Fruit fly (Drosophila melanogaster): ENCODE data around the gene chinmo.

chinmo gene

DNA sequence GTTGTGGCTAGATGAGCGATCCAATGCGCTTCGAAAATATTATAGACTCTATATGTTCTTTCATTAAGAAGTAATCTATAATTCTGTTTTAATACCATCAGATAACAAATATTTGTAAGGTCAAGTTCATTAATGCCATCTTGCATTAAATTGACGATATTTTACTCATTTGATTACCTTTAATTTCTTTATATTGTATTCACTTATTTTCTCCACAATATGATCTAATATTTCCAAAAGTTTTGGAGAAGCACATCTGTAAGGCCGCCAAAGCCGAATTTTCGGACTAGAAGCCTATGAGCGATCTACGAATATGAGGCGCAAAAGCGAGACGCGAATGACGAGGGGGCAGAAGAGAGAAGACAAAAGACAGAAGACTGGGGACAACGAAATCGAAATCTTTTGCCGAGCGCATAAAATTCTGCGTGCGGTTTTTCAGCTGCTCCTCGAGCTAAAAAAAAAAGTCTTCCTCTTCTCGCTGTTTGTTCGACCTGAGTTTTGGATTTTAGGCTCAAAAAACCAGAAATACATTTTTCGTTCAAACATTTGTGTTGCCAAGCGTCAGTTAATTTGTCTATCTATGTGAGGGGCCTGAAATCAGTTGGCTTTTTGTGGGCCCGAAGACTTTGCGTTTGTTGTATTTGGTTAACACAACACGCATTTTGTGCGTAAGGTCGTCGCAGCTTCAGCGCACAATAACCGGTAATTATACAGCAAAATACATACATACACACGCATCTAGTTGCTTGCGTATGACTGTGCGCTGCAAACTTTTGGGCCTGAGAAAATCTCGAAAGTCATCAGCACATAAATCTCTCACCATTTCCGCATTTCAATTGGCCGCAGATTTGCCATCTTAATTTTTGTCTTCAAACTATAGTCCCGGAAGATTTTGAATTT, 12.2 kb upstream of the chinmo start (continued):
- TF ChIP-seq klu (GFP tag; IDR thresholded peaks at IDR 0.05) (peak; percentile 99), CG14965 (GFP tag; optimal IDR thresholded peaks at IDR 0.05; ENCODE audit: borderline replicate concordance) (peak; percentile 82), CG11247 (GFP tag; IDR thresholded peaks at IDR 0.05) (peak; percentile 95), MBD-R2 (GFP tag; IDR thresholded peaks at IDR 0.05) (peak; percentile 92), tll (GFP tag; optimal IDR thresholded peaks at IDR 0.05) (peak in 1 of 2 experiments; percentile 49), Dll (GFP tag; IDR thresholded peaks at IDR 0.05; ENCODE audit: partially characterized antibody) (no peak), CG3065 (GFP tag; optimal IDR thresholded peaks at IDR 0.05) (peak; percentile 89), B-H2 (GFP tag; optimal IDR thresholded peaks at IDR 0.05) (peak; percentile 19), CG9437 (GFP tag; optimal IDR thresholded peaks at IDR 0.05) (peak; percentile 97), CG1832 (GFP tag; optimal IDR thresholded peaks at IDR 0.05) (no peak), CG7271 (tag; optimal IDR thresholded peaks at IDR 0.05) (peak; percentile 48), CG33213 (GFP tag; optimal IDR thresholded peaks at IDR 0.05) (peak; percentile 97), C15 (GFP tag; IDR thresholded peaks at IDR 0.05) (peak; percentile 95), CG1792 (GFP tag; optimal IDR thresholded peaks at IDR 0.05) (peak; percentile 98), CG15696 (tag; optimal IDR thresholded peaks at IDR 0.05) (peak; percentile 85), CG14441 (GFP tag; IDR thresholded peaks at IDR 0.05) (peak; percentile 99), Dbx (GFP tag; IDR thresholded peaks at IDR 0.05) (peak; percentile 99)

DNA sequence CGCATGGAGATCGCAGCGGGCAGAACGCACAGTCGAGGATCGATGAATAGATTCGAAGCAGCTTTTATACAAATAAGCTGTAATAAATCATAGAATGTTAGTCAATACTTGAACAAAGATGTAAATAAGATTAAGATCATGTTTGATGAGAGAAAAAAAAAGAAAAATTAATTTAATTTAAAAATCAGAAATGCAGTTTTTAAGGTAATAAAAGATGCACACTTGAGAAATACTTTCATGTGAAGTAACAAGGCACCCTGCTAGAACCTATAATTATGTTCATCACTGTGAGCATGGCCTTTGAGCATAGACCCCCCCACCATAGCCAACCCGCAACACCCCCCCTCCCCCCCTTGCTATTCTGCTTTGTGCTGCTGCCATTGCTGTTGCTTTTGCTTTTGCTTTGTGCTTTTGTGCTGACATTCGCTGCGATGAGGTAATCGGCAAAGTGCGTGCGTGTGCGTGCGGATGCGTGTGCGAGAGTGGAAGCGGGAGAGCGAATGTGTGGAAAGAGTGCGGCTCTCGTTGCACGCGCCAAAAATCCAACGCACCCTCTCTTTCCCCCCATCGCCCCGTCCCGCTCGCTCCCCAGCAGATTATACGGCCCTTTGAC, 7.7 kb upstream of the chinmo start:
- TF ChIP-seq zfh2 (GFP tag; optimal IDR thresholded peaks at IDR 0.05): peak; percentile 86
- TF ChIP-seq da (GFP tag; optimal IDR thresholded peaks at IDR 0.05): no peak
- peak; percentile 84 for TF ChIP-seq NK7.1 (GFP tag; optimal IDR thresholded peaks at IDR 0.05)
- TF ChIP-seq CG8924 (tag; optimal IDR thresholded peaks at IDR 0.05): peak; percentile 98
- peak; percentile 96 for TF ChIP-seq salm (tag; optimal IDR thresholded peaks at IDR 0.05)
- TF ChIP-seq corto (GFP tag; optimal IDR thresholded peaks at IDR 0.05): no peak
- peak; percentile 86 for TF ChIP-seq CG16779 (GFP tag; IDR thresholded peaks at IDR 0.05)
- TF ChIP-seq CG3847 (GFP tag; IDR thresholded peaks at IDR 0.05): peak; percentile 97
- peak; percentile 95 for TF ChIP-seq CG13775 (GFP tag; optimal IDR thresholded peaks at IDR 0.05)
- TF ChIP-seq CG4404 (GFP tag; IDR thresholded peaks at IDR 0.05): peak; percentile 92
- TF ChIP-seq CrebB (tag; optimal IDR thresholded peaks at IDR 0.05): peak; percentile 95
- TF ChIP-seq CG6813 (GFP tag; optimal IDR thresholded peaks at IDR 0.05): peak; percentile 97
- peak; percentile 98 for TF ChIP-seq CG6765 (GFP tag; optimal IDR thresholded peaks at IDR 0.05)
- peak; percentile 89 for TF ChIP-seq CG18764 (GFP tag; optimal IDR thresholded peaks at IDR 0.05)
- peak; percentile 96 for TF ChIP-seq CG11723 (GFP tag; optimal IDR thresholded peaks at IDR 0.05)
- TF ChIP-seq Mes4 (GFP tag; optimal IDR thresholded peaks at IDR 0.05): peak; percentile 83
- TF ChIP-seq pum (GFP tag; optimal IDR thresholded peaks at IDR 0.05): peak; percentile 89
- no peak for TF ChIP-seq CG14965 (GFP tag; optimal IDR thresholded peaks at IDR 0.05; ENCODE audit: borderline replicate concordance)
- peak; percentile 98 for TF ChIP-seq CG18599 (GFP tag; optimal IDR thresholded peaks at IDR 0.05)
- peak; percentile 97 for TF ChIP-seq org-1 (GFP tag; optimal IDR thresholded peaks at IDR 0.05)
- peak; percentile 57 for TF ChIP-seq Bgb (GFP tag; IDR thresholded peaks at IDR 0.05; ENCODE audit: partially characterized antibody)
- peak; percentile 94 for TF ChIP-seq cas (GFP tag; IDR thresholded peaks at IDR 0.05)
- TF ChIP-seq pho (GFP tag; optimal IDR thresholded peaks at IDR 0.05): peak; percentile 92
- peak; percentile 94 for TF ChIP-seq CG12942 (GFP tag; optimal IDR thresholded peaks at IDR 0.05)
- TF ChIP-seq CG16815 (GFP tag; optimal IDR thresholded peaks at IDR 0.05): peak; percentile 90
- TF ChIP-seq amos (GFP tag; IDR thresholded peaks at IDR 0.05; ENCODE audit: partially characterized antibody): no peak
- peak; percentile 99 for TF ChIP-seq lab (GFP tag; optimal IDR thresholded peaks at IDR 0.05)
- peak; percentile 97 for TF ChIP-seq Dbx (GFP tag; IDR thresholded peaks at IDR 0.05)
- TF ChIP-seq CG1832 (GFP tag; optimal IDR thresholded peaks at IDR 0.05): peak; percentile 93
- TF ChIP-seq ewg (GFP tag; optimal IDR thresholded peaks at IDR 0.05): peak; percentile 94
- TF ChIP-seq CG2712 (tag; optimal IDR thresholded peaks at IDR 0.05): peak; percentile 98
- TF ChIP-seq ATbp (GFP tag; optimal IDR thresholded peaks at IDR 0.05): peak; percentile 98
